Fruit fly (Drosophila melanogaster): Measurements from ENCODE around the gene Zw10.

Gene Zw10

dm6 chrX:2581793-2582503 lies 22.0 kb upstream of the Zw10 start (continued):
- peak; percentile 65 for TF ChIP-seq CG1647 (GFP tag; optimal IDR thresholded peaks at IDR 0.05)
- TF ChIP-seq CG12659 (GFP tag; optimal IDR thresholded peaks at IDR 0.05): peak; percentile 66
- TF ChIP-seq tna (GFP tag; IDR thresholded peaks at IDR 0.05; ENCODE audit: partially characterized antibody): no peak
- TF ChIP-seq en (GFP tag; optimal IDR thresholded peaks at IDR 0.05): peak; percentile 68
- peak; percentile 84 for TF ChIP-seq her (GFP tag; optimal IDR thresholded peaks at IDR 0.05)
- peak; percentile 74 for TF ChIP-seq CG6813 (GFP tag; optimal IDR thresholded peaks at IDR 0.05)
- no peak for TF ChIP-seq Doc3 (GFP tag; IDR thresholded peaks at IDR 0.05; ENCODE audit: partially characterized antibody)
- peak; percentile 77 for TF ChIP-seq dmrt99B (tag; optimal IDR thresholded peaks at IDR 0.05)
- TF ChIP-seq D19B (GFP tag; optimal IDR thresholded peaks at IDR 0.05): peak; percentile 58
- TF ChIP-seq h (optimal IDR thresholded peaks at IDR 0.05): no peak
- no peak for TF ChIP-seq Opbp (GFP tag; IDR thresholded peaks at IDR 0.05; ENCODE audit: partially characterized antibody)
- TF ChIP-seq Dip2 (GFP tag; IDR thresholded peaks at IDR 0.05): no peak
- TF ChIP-seq maf-S (GFP tag; optimal IDR thresholded peaks at IDR 0.05): peak; percentile 63
- TF ChIP-seq B-H2 (GFP tag; optimal IDR thresholded peaks at IDR 0.05): peak; percentile 13
- TF ChIP-seq Antp (GFP tag; optimal IDR thresholded peaks at IDR 0.05): peak; percentile 84
- TF ChIP-seq fu2 (GFP tag; optimal IDR thresholded peaks at IDR 0.05): peak; percentile 70
- TF ChIP-seq pros (GFP tag; optimal IDR thresholded peaks at IDR 0.05): no peak
- TF ChIP-seq CG15073 (GFP tag; optimal IDR thresholded peaks at IDR 0.05): peak; percentile 11
- peak; percentile 15 for TF ChIP-seq CG12104 (GFP tag; optimal IDR thresholded peaks at IDR 0.05)
- peak; percentile 81 for TF ChIP-seq CG2678 (tag; optimal IDR thresholded peaks at IDR 0.05)
- TF ChIP-seq Dbx (GFP tag; IDR thresholded peaks at IDR 0.05): peak; percentile 91
- TF ChIP-seq Elba2 (GFP tag; optimal IDR thresholded peaks at IDR 0.05): no peak
- peak; percentile 79 for TF ChIP-seq CG15514 (GFP tag; optimal IDR thresholded peaks at IDR 0.05)
- TF ChIP-seq bsh (GFP tag; optimal IDR thresholded peaks at IDR 0.05): peak in 1 of 2 experiments; percentile 48
- TF ChIP-seq CG1792 (GFP tag; optimal IDR thresholded peaks at IDR 0.05): peak; percentile 64
- TF ChIP-seq lmd (GFP tag; IDR thresholded peaks at IDR 0.05): peak; percentile 82
- peak; percentile 80 for TF ChIP-seq CG30403 (GFP tag; optimal IDR thresholded peaks at IDR 0.05)
- peak; percentile 81; the same call in 2 of the 3 replicates for TF ChIP-seq CG11695 (GFP tag; IDR thresholded peaks at IDR 0.05)
- peak; percentile 79 for TF ChIP-seq HLH3B (GFP tag; IDR thresholded peaks at IDR 0.05)
- peak; percentile 26 for TF ChIP-seq Jarid2 (GFP tag; optimal IDR thresholded peaks at IDR 0.05)
- TF ChIP-seq Dad (GFP tag; optimal IDR thresholded peaks at IDR 0.05): peak; percentile 79
- TF ChIP-seq C15 (GFP tag; IDR thresholded peaks at IDR 0.05): no peak
- peak; percentile 78 for TF ChIP-seq CG17328 (GFP tag; IDR thresholded peaks at IDR 0.05)
- peak; percentile 0 for TF ChIP-seq CG14710 (tag; optimal IDR thresholded peaks at IDR 0.05)
- peak; percentile 24 for TF ChIP-seq Ets97D (GFP tag; optimal IDR thresholded peaks at IDR 0.05)
- TF ChIP-seq CG30020 (tag; optimal IDR thresholded peaks at IDR 0.05): no peak
- peak; percentile 74 for TF ChIP-seq NK7.1 (GFP tag; optimal IDR thresholded peaks at IDR 0.05)
- no peak for TF ChIP-seq gcm (GFP tag; optimal IDR thresholded peaks at IDR 0.05)
- TF ChIP-seq Atf6 (GFP tag; IDR thresholded peaks at IDR 0.05): peak; percentile 85
- TF ChIP-seq CG11723 (GFP tag; optimal IDR thresholded peaks at IDR 0.05): peak; percentile 6
- peak; percentile 36 for TF ChIP-seq Mes4 (GFP tag; optimal IDR thresholded peaks at IDR 0.05)
- TF ChIP-seq CG6654 (GFP tag; optimal IDR thresholded peaks at IDR 0.05): peak; percentile 10
- no peak for TF ChIP-seq Hmx (GFP tag; optimal IDR thresholded peaks at IDR 0.05)
- TF ChIP-seq gsb (GFP tag; IDR thresholded peaks at IDR 0.05): 0 out of 2 replicates have a peak, but pooled peaks have one; percentile 41
- peak; percentile 39 for TF ChIP-seq Nf-YB (GFP tag; optimal IDR thresholded peaks at IDR 0.05)
- peak; percentile 58 for TF ChIP-seq Hr3 (GFP tag; optimal IDR thresholded peaks at IDR 0.05)
- TF ChIP-seq fd102C (GFP tag; optimal IDR thresholded peaks at IDR 0.05): no peak
- peak; percentile 1 for TF ChIP-seq CG17829 (tag; optimal IDR thresholded peaks at IDR 0.05)
- peak; percentile 67 for TF ChIP-seq Awh (GFP tag; IDR thresholded peaks at IDR 0.05)
- TF ChIP-seq Usf (GFP tag; optimal IDR thresholded peaks at IDR 0.05): peak; percentile 1
